Fruit fly (Drosophila melanogaster) whole organism, pupa: ENCODE measurements around the gene ValRS-m.

Experiments used
- CG10348 ChIP-seq: fragments of 200-800 bp; sonication (Bioruptor generic); IDR thresholded peaks from 2 replicates; pipeline ENCODE4 v1.3.6; 2022; ENCODE audit warnings: missing biosample characterization, missing genetic modification characterization
- CG12605 ChIP-seq: fragments of 200-800 bp; sonication (Bioruptor generic); IDR thresholded peaks from 2 replicates; pipeline ENCODE4 v1.3.6; 2022; ENCODE audit warnings: missing biosample characterization, missing genetic modification characterization
- CG13204 ChIP-seq: fragments of 200-800 bp; sonication (Bioruptor generic); optimal IDR thresholded peaks from 2 replicates; lab custom pipeline; 2018; ENCODE audit warnings: missing biosample characterization, mild to moderate bottlenecking, missing genetic modification characterization, moderate library complexity
- CG14655 ChIP-seq: fragments of 200-800 bp; sonication (Bioruptor generic); optimal IDR thresholded peaks from 3 replicates; lab custom pipeline; 2017; ENCODE audit warnings: mild to moderate bottlenecking, missing biosample characterization, missing genetic modification reagents, missing genetic modification characterization
- CG15710 ChIP-seq: fragments of 200-800 bp; sonication (Bioruptor generic); optimal IDR thresholded peaks from 2 replicates; lab custom pipeline; 2018; ENCODE audit warnings: missing biosample characterization, mild to moderate bottlenecking, missing genetic modification characterization, moderate library complexity
- CG17806 ChIP-seq: fragments of 200-800 bp; sonication (Bioruptor generic); optimal IDR thresholded peaks from 2 replicates; lab custom pipeline; 2018; ENCODE audit warnings: missing biosample characterization, mild to moderate bottlenecking, missing genetic modification characterization, moderate library complexity
- CG32121 ChIP-seq: fragments of 200-800 bp; sonication (Bioruptor generic); IDR thresholded peaks from 2 replicates; pipeline ENCODE4 v1.3.6; 2022; ENCODE audit warnings: missing biosample characterization, missing genetic modification characterization
- CG34367 ChIP-seq: fragments of 200-800 bp; sonication (Bioruptor generic); optimal IDR thresholded peaks from 2 replicates; lab custom pipeline; 2018; ENCODE audit warnings: missing biosample characterization, mild to moderate bottlenecking, missing genetic modification characterization
- CG4496 ChIP-seq: fragments of 200-800 bp; sonication (Bioruptor generic); IDR thresholded peaks from 3 replicates; pipeline ENCODE4 v1.3.6; 2022; ENCODE audit warnings: missing biosample characterization, missing genetic modification characterization
- CG8159 ChIP-seq: fragments of 200-800 bp; sonication (Bioruptor generic); optimal IDR thresholded peaks from 3 replicates; lab custom pipeline; 2018; ENCODE audit warnings: missing biosample characterization, mild to moderate bottlenecking, missing genetic modification characterization, moderate library complexity
- CG8301 ChIP-seq: fragments of 200-800 bp; sonication (Bioruptor generic); optimal IDR thresholded peaks from 2 replicates; lab custom pipeline; 2018; ENCODE audit warnings: missing biosample characterization, mild to moderate bottlenecking, missing genetic modification characterization
- CG9948 ChIP-seq: fragments of 200-800 bp; sonication (Bioruptor generic); optimal IDR thresholded peaks from 2 replicates; lab custom pipeline; 2018; ENCODE audit warnings: missing biosample characterization, mild to moderate bottlenecking, missing genetic modification characterization, moderate library complexity
- D1 ChIP-seq: fragments of 200-800 bp; sonication (Bioruptor generic); optimal IDR thresholded peaks from 2 replicates; lab custom pipeline; 2018; ENCODE audit warnings: missing biosample characterization, mild to moderate bottlenecking, missing genetic modification characterization, moderate library complexity
- EcR ChIP-seq: fragments of 200-800 bp; sonication (Bioruptor generic); optimal IDR thresholded peaks from 3 replicates; lab custom pipeline; 2019; ENCODE audit warnings: missing biosample characterization, missing genetic modification characterization, mild to moderate bottlenecking, moderate library complexity, missing genetic modification reagents
- Ets98B ChIP-seq: fragments of 200-800 bp; sonication (Bioruptor generic); IDR thresholded peaks from 2 replicates; pipeline ENCODE4 v1.3.6; 2022; ENCODE audit warnings: missing biosample characterization, missing genetic modification characterization
- Pif1A ChIP-seq: fragments of 200-800 bp; sonication (Bioruptor generic); optimal IDR thresholded peaks from 3 replicates; lab custom pipeline; 2016; ENCODE audit warnings: missing biosample characterization, missing genetic modification characterization
- Pif1B ChIP-seq: fragments of 200-800 bp; sonication (Bioruptor generic); optimal IDR thresholded peaks from 3 replicates; lab custom pipeline; 2016; ENCODE audit warnings: missing biosample characterization, missing genetic modification characterization
- Snoo ChIP-seq: fragments of 200-800 bp; sonication (Bioruptor generic); optimal IDR thresholded peaks from 3 replicates; lab custom pipeline; 2017; ENCODE audit warnings: missing biosample characterization, mild to moderate bottlenecking, missing genetic modification characterization, inconsistent platforms
- fd96Ca ChIP-seq: fragments of 200-800 bp; sonication (Bioruptor generic); IDR thresholded peaks from 3 replicates; pipeline ENCODE4 v1.3.6; 2022; ENCODE audit warnings: missing biosample characterization, missing genetic modification characterization
- gl ChIP-seq: fragments of 200-800 bp; sonication (Bioruptor generic); optimal IDR thresholded peaks from 2 replicates; lab custom pipeline; 2018; ENCODE audit warnings: missing biosample characterization, mild to moderate bottlenecking, missing genetic modification characterization
- rn ChIP-seq: fragments of 200-800 bp; sonication (Bioruptor generic); IDR thresholded peaks from 2 replicates; pipeline ENCODE4 v1.3.6; 2022; ENCODE audit warnings: missing biosample characterization, missing genetic modification characterization

Gene ValRS-m

dm6 chr3L:8929527-8929926 is 35.0 kb downstream of the ValRS-m start:
- TF ChIP-seq EcR (GFP tag; lab: Kevin White, UChicago) (no peak), CG8301 (tag; lab: Kevin White, UChicago) (no peak), Snoo (tag; lab: Kevin White, UChicago) (no peak), rn (no peak), CG9948 (tag; lab: Kevin White, UChicago) (peak; percentile 14), CG4496 (GFP tag; lab: Robert Waterston, UW) (0 out of 3 replicates have a peak, but pooled peaks have one; percentile 43), CG17806 (tag; lab: Kevin White, UChicago) (no peak), D1 (tag; lab: Kevin White, UChicago) (no peak), CG12605 (GFP tag; lab: Robert Waterston, UW) (no peak), Pif1A (no peak)

- no peak for TF ChIP-seq CG14655 (GFP tag; lab: Kevin White, UChicago)
Measured at dm6 chr3L:8925679-8926078, 38.9 kb downstream of the ValRS-m start.

dm6 chr3L:8924999-8925398 is 39.6 kb downstream of the ValRS-m start:
- TF ChIP-seq fd96Ca (no peak), CG10348 (GFP tag; lab: Robert Waterston, UW) (no peak), CG32121 (GFP tag; lab: Robert Waterston, UW) (no peak), CG14655 (GFP tag; lab: Kevin White, UChicago) (no peak), Snoo (tag; lab: Kevin White, UChicago) (no peak), CG4496 (GFP tag; lab: Robert Waterston, UW) (0 out of 3 replicates have a peak, but pooled peaks have one; percentile 18), CG34367 (no peak)

DNA sequence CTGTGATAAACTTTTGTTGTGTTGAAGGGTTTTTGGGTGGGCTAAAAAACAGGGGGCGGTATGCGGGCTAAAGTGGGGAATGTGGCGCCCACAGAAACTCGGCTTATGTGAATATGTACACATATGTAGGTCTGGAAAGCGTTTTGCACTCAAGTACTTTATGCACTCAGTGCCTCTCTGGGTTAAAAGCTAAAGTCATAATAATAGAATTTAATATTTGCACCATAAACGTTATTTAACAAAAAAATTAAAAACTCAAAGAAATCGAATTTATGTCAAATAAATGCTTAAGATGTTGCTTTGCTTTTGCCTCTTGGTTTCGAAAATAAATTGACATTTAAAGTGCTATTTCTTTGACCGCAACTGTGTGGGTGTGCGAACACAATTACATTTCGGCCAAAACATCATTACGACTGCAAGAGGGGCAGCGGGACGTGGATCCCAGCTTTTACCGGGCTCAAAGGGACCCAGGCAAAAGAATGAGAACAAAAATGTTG is 40.1 kb downstream of the ValRS-m start:
- TF ChIP-seq Snoo (tag; lab: Kevin White, UChicago), result no peak
- peak; percentile 10 for TF ChIP-seq CG15710
- no peak for TF ChIP-seq D1 (tag; lab: Kevin White, UChicago)
- peak; percentile 43; the same call in 2 of the 3 replicates for TF ChIP-seq CG4496 (GFP tag; lab: Robert Waterston, UW)
- TF ChIP-seq fd96Ca, result no peak
- TF ChIP-seq CG32121 (GFP tag; lab: Robert Waterston, UW), result peak; percentile 59
- no peak for TF ChIP-seq EcR (GFP tag; lab: Kevin White, UChicago)
- no peak for TF ChIP-seq Pif1A
- TF ChIP-seq CG12605 (GFP tag; lab: Robert Waterston, UW), result peak; percentile 43
- TF ChIP-seq rn, result no peak
- no peak for TF ChIP-seq gl
- TF ChIP-seq CG17806 (tag; lab: Kevin White, UChicago), result no peak
- peak; percentile 6 for TF ChIP-seq CG9948 (tag; lab: Kevin White, UChicago)
- no peak for TF ChIP-seq CG8301 (tag; lab: Kevin White, UChicago)
- TF ChIP-seq Ets98B (GFP tag; lab: Robert Waterston, UW), result peak; percentile 48; the same call in 1 of the 2 replicates
- no peak for TF ChIP-seq CG8159 (tag; lab: Kevin White, UChicago)
- no peak for TF ChIP-seq CG13204 (GFP tag; lab: Kevin White, UChicago)
- TF ChIP-seq CG14655 (GFP tag; lab: Kevin White, UChicago), result peak; percentile 29
- no peak for TF ChIP-seq Pif1B
- TF ChIP-seq CG10348 (GFP tag; lab: Robert Waterston, UW), result no peak
- no peak for TF ChIP-seq CG34367

DNA sequence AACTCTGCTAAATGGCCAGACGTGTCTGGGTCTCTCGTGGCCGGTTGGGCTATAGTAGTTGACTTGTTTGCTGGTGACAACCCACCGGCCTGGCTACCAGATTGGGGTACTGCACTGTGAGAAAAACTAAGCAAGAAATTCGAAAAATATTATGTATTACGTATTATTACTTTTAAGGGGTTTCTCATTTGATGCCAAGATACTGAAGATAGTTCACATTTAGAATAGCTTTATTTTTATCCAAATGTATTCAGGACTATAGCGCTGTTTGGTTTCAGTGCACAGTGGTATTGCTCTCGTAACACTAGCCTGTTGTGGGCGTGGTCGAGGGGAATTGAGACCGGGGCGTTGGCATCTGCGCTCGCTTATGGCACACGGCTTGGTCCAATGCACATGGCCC is 43.9 kb downstream of the ValRS-m start:
- TF ChIP-seq EcR (GFP tag; lab: Kevin White, UChicago) (peak; percentile 17), CG13204 (GFP tag; lab: Kevin White, UChicago) (no peak), CG9948 (tag; lab: Kevin White, UChicago) (peak; percentile 53), CG10348 (GFP tag; lab: Robert Waterston, UW) (peak; percentile 55; the same call in 1 of the 2 replicates), CG14655 (GFP tag; lab: Kevin White, UChicago) (peak; percentile 76), Snoo (tag; lab: Kevin White, UChicago) (peak; percentile 8), CG32121 (GFP tag; lab: Robert Waterston, UW) (peak; percentile 94), gl (no peak), Pif1B (peak; percentile 34), CG8159 (tag; lab: Kevin White, UChicago) (peak; percentile 39), rn (peak; percentile 66), CG8301 (tag; lab: Kevin White, UChicago) (peak; percentile 79), Pif1A (peak; percentile 80), CG17806 (tag; lab: Kevin White, UChicago) (peak; percentile 52), D1 (tag; lab: Kevin White, UChicago) (no peak), CG12605 (GFP tag; lab: Robert Waterston, UW) (peak; percentile 88), CG15710 (peak; percentile 36), fd96Ca (peak; percentile 91), Ets98B (GFP tag; lab: Robert Waterston, UW) (peak; percentile 94), CG4496 (GFP tag; lab: Robert Waterston, UW) (peak; percentile 93), CG34367 (peak; percentile 26)

dm6 chr3L:8919678-8920077 is 44.9 kb downstream of the ValRS-m start:
- TF ChIP-seq CG15710 (no peak), Pif1B (no peak), gl (no peak), Pif1A (no peak), Ets98B (GFP tag; lab: Robert Waterston, UW) (no peak), CG13204 (GFP tag; lab: Kevin White, UChicago) (no peak), CG8159 (tag; lab: Kevin White, UChicago) (no peak), rn (no peak), CG34367 (no peak)
